Worm (Caenorhabditis elegans): Measurements from ENCODE around the gene C34F11.2.

- peak in 1 of 2 experiments; percentile 12 for TF ChIP-seq lsy-2 (tag; optimal IDR thresholded peaks at IDR 0.05)
- TF ChIP-seq pqm-1 (tag; optimal IDR thresholded peaks at IDR 0.05), result peak; percentile 66
- no peak for TF ChIP-seq zag-1 (tag; optimal IDR thresholded peaks at IDR 0.05)
- no peak for TF ChIP-seq lin-29 (GFP tag; IDR thresholded peaks at IDR 0.05)
- no peak for TF ChIP-seq F44E2.7 (GFP tag; IDR thresholded peaks at IDR 0.05)
- no peak for TF ChIP-seq aly-2 (tag; optimal IDR thresholded peaks at IDR 0.05)
- TF ChIP-seq nhr-237 (tag; optimal IDR thresholded peaks at IDR 0.05), result no peak
- no peak for TF ChIP-seq ama-1 (optimal IDR thresholded peaks at IDR 0.05)
- TF ChIP-seq unc-62 (GFP tag; optimal IDR thresholded peaks at IDR 0.05 in 1 of 2), result no peak
- TF ChIP-seq unc-62 (tag; optimal IDR thresholded peaks at IDR 0.05), result no peak
- TF ChIP-seq egl-27 (tag; optimal IDR thresholded peaks at IDR 0.05), result no peak
- TF ChIP-seq fkh-10 (GFP tag; optimal IDR thresholded peaks at IDR 0.05), result no peak
- no peak for TF ChIP-seq ceh-28 (tag; optimal IDR thresholded peaks at IDR 0.05)
- no peak for TF ChIP-seq ctbp-1 (GFP tag; IDR thresholded peaks at IDR 0.05)
Measured at ce11 chrII:5202930-5203329, 9.1 kb upstream of the C34F11.2 start, which contains the start of gene ampd-1.

Data from whole organism, L4 larva.